Fruit fly (Drosophila melanogaster) whole organism, embryonic: ENCODE measurements around the gene CG6028.

Source experiments
- CG11695 ChIP-seq: fragments of 200-800 bp; sonication (Bioruptor generic); IDR thresholded peaks from 3 replicates; pipeline ENCODE4 v1.3.6; 2022; ENCODE audit warnings: missing biosample characterization, missing genetic modification characterization
- CG1233 ChIP-seq: fragments of 200-800 bp; sonication (Bioruptor generic); optimal IDR thresholded peaks from 4 replicates; lab custom pipeline; 2018; ENCODE audit warnings: missing biosample characterization, mild to moderate bottlenecking, missing genetic modification characterization
- CG14441 ChIP-seq: fragments of 200-800 bp; sonication (Bioruptor generic); IDR thresholded peaks from 2 replicates; pipeline ENCODE4 v1.3.6; 2022; ENCODE audit warnings: missing biosample characterization, missing genetic modification characterization
- CG15514 ChIP-seq: fragments of 200-800 bp; sonication (Bioruptor generic); optimal IDR thresholded peaks from 3 replicates; lab custom pipeline; 2017; ENCODE audit warnings: missing biosample characterization, missing genetic modification characterization, mild to moderate bottlenecking, moderate library complexity, missing genetic modification reagents
- CG16779 ChIP-seq: fragments of 200-800 bp; sonication (Bioruptor generic); IDR thresholded peaks from 2 replicates; pipeline ENCODE4 v1.3.6; 2022; ENCODE audit warnings: missing biosample characterization, missing genetic modification characterization
- CG2712 ChIP-seq: fragments of 200-800 bp; optimal IDR thresholded peaks from 3 replicates; lab custom pipeline; 2019; ENCODE audit warnings: missing biosample characterization, mild to moderate bottlenecking, missing genetic modification characterization, moderate library complexity
- CG30403 ChIP-seq: fragments of 200-800 bp; sonication (Bioruptor generic); optimal IDR thresholded peaks from 3 replicates; lab custom pipeline; 2016; ENCODE audit warnings: missing biosample characterization, missing genetic modification characterization
- CG31224 ChIP-seq: fragments of 200-800 bp; sonication (Bioruptor generic); IDR thresholded peaks from 2 replicates; pipeline ENCODE4 v1.3.6; 2022; ENCODE audit warnings: missing biosample characterization, missing genetic modification characterization
- CG3847 ChIP-seq: fragments of 200-800 bp; sonication (Bioruptor generic); IDR thresholded peaks from 2 replicates; pipeline ENCODE4 v1.3.6; 2022; ENCODE audit warnings: missing biosample characterization, missing genetic modification characterization
- CG4617 ChIP-seq: fragments of 200-800 bp; sonication (Bioruptor generic); optimal IDR thresholded peaks from 3 replicates; lab custom pipeline; 2016; ENCODE audit warnings: missing biosample characterization, missing genetic modification characterization, borderline replicate concordance
- CG6791 ChIP-seq: fragments of 200-800 bp; sonication (Bioruptor generic); IDR thresholded peaks from 3 replicates; pipeline ENCODE4 v1.3.6; 2022; ENCODE audit warnings: missing biosample characterization, missing genetic modification characterization; ENCODE audit not compliant: partially characterized antibody
- CG7372 ChIP-seq: fragments of 200-800 bp; sonication (Bioruptor generic); IDR thresholded peaks from 2 replicates; pipeline ENCODE4 v1.3.6; 2022; ENCODE audit warnings: missing biosample characterization, missing genetic modification characterization
- CG8924 ChIP-seq: fragments of 200-800 bp; optimal IDR thresholded peaks from 3 replicates; lab custom pipeline; 2019; ENCODE audit warnings: missing biosample characterization, mild to moderate bottlenecking, missing genetic modification characterization, moderate library complexity
- CG9437 ChIP-seq: fragments of 200-800 bp; sonication (Bioruptor generic); optimal IDR thresholded peaks from 2 replicates; lab custom pipeline; 2018; ENCODE audit warnings: missing biosample characterization, mild to moderate bottlenecking, missing genetic modification characterization
- D ChIP-seq, 2 experiments: fragments of 200-800 bp in 1 of 2; fragments of >200 bp in 1 of 2; sonication (Bioruptor generic) in 1 of 2; optimal IDR thresholded peaks; 2 replicates in 1 of 2; 3 replicates in 1 of 2; lab custom pipeline; 2017; ENCODE audit warnings: mild to moderate bottlenecking in 1 of 2, missing biosample characterization in 1 of 2, missing genetic modification characterization in 1 of 2, missing genetic modification reagents in 1 of 2
- Deaf1 ChIP-seq: fragments of 200-800 bp; optimal IDR thresholded peaks from 3 replicates; lab custom pipeline; 2019; ENCODE audit warnings: missing biosample characterization, mild to moderate bottlenecking, missing genetic modification characterization, moderate library complexity
- Doc3 ChIP-seq: fragments of 200-800 bp; sonication (Bioruptor generic); IDR thresholded peaks from 3 replicates; pipeline ENCODE4 v1.3.6; 2022; ENCODE audit warnings: missing biosample characterization, missing genetic modification characterization; ENCODE audit not compliant: partially characterized antibody
- Dp ChIP-seq: fragments of 200-800 bp; sonication (Bioruptor generic); optimal IDR thresholded peaks from 2 replicates; lab custom pipeline; 2018; ENCODE audit warnings: missing biosample characterization, mild to moderate bottlenecking, missing genetic modification characterization, moderate library complexity
- Ets97D ChIP-seq: fragments of 200-800 bp; sonication (Bioruptor generic); optimal IDR thresholded peaks from 3 replicates; lab custom pipeline; 2016; ENCODE audit warnings: missing biosample characterization, missing genetic modification characterization
- Hr3 ChIP-seq: fragments of 200-800 bp; sonication (Bioruptor generic); optimal IDR thresholded peaks from 3 replicates; lab custom pipeline; 2016; ENCODE audit warnings: missing biosample characterization, missing genetic modification characterization
- MBD-R2 ChIP-seq: fragments of 200-800 bp; sonication (Bioruptor generic); IDR thresholded peaks from 2 replicates; pipeline ENCODE4 v1.3.6; 2022; ENCODE audit warnings: missing biosample characterization, missing genetic modification characterization
- Sry-δ ChIP-seq: fragments of 200-800 bp; sonication (Bioruptor generic); optimal IDR thresholded peaks from 2 replicates; lab custom pipeline; 2016; ENCODE audit warnings: missing biosample characterization, missing genetic modification characterization
- aop ChIP-seq: fragments of 200-800 bp; sonication (Bioruptor generic); IDR thresholded peaks from 2 replicates; pipeline ENCODE4 v1.3.6; 2022; ENCODE audit warnings: missing biosample characterization, missing genetic modification characterization
- ara ChIP-seq: fragments of 200-800 bp; sonication (Bioruptor generic); IDR thresholded peaks from 2 replicates; pipeline ENCODE4 v1.3.6; 2022; ENCODE audit warnings: missing biosample characterization, missing genetic modification characterization
- bsh ChIP-seq, 2 experiments: fragments of 200-800 bp; sonication (Bioruptor generic); optimal IDR thresholded peaks; 2 replicates each; lab custom pipeline; 2017 to 2018; ENCODE audit warnings: mild to moderate bottlenecking in 2 of 2, missing biosample characterization in 2 of 2, missing genetic modification characterization in 2 of 2, moderate library complexity in 1 of 2
- cad ChIP-seq: fragments of >200 bp; optimal IDR thresholded peaks from 2 replicates; lab custom pipeline; 2017; ENCODE audit warnings: missing biosample characterization, missing genetic modification characterization
- croc ChIP-seq: fragments of 200-800 bp; sonication (Bioruptor generic); conservative IDR thresholded peaks from 3 replicates; pipeline ENCODE4 v1.3.6; 2022; ENCODE audit warnings: missing biosample characterization, missing genetic modification characterization
- fd64A ChIP-seq: fragments of 200-800 bp; sonication (Bioruptor generic); optimal IDR thresholded peaks from 3 replicates; lab custom pipeline; 2018; ENCODE audit warnings: missing biosample characterization, mild to moderate bottlenecking, missing genetic modification characterization
- fd96Cb ChIP-seq: fragments of 200-800 bp; sonication (Bioruptor generic); optimal IDR thresholded peaks from 2 replicates; lab custom pipeline; 2018; ENCODE audit warnings: missing biosample characterization, mild to moderate bottlenecking, missing genetic modification characterization, moderate library complexity
- hkb ChIP-seq, 2 experiments: fragments of 200-800 bp in 1 of 2; fragments of >200 bp in 1 of 2; sonication (Bioruptor generic) in 1 of 2; IDR thresholded peaks in 1 of 2; optimal IDR thresholded peaks in 1 of 2; 2 replicates each; pipeline versions ENCODE4 v1.3.6 to Lab custom; 2017 to 2022; ENCODE audit warnings: missing biosample characterization in 1 of 2, missing genetic modification characterization in 1 of 2
- insv ChIP-seq, 2 experiments: fragments of 200-800 bp; sonication (Bioruptor generic); optimal IDR thresholded peaks; 3 replicates each; lab custom pipeline; 2016 to 2018; ENCODE audit warnings: missing biosample characterization in 2 of 2, missing genetic modification characterization in 2 of 2
- knrl ChIP-seq: fragments of 200-800 bp; sonication (Bioruptor generic); IDR thresholded peaks from 3 replicates; pipeline ENCODE4 v1.3.6; 2022; ENCODE audit warnings: missing biosample characterization, missing genetic modification characterization; ENCODE audit not compliant: partially characterized antibody
- nau ChIP-seq: fragments of 200-800 bp; sonication (Bioruptor generic); optimal IDR thresholded peaks from 3 replicates; lab custom pipeline; 2017; ENCODE audit warnings: missing biosample characterization, mild to moderate bottlenecking, missing genetic modification characterization, missing genetic modification reagents
- nmo ChIP-seq: fragments of 200-800 bp; sonication (Bioruptor generic); optimal IDR thresholded peaks from 2 replicates; lab custom pipeline; 2018; ENCODE audit warnings: missing biosample characterization, mild to moderate bottlenecking, missing genetic modification characterization, moderate library complexity
- odd ChIP-seq: fragments of 200-800 bp; sonication (Bioruptor generic); optimal IDR thresholded peaks from 2 replicates; lab custom pipeline; 2017; ENCODE audit warnings: missing biosample characterization, mild to moderate bottlenecking, missing genetic modification characterization
- pita ChIP-seq: fragments of 200-800 bp; sonication (Bioruptor generic); optimal IDR thresholded peaks from 2 replicates; lab custom pipeline; 2017; ENCODE audit warnings: missing biosample characterization, mild to moderate bottlenecking, missing genetic modification characterization
- pnt ChIP-seq: fragments of 200-800 bp; sonication (Bioruptor generic); optimal IDR thresholded peaks from 3 replicates; lab custom pipeline; 2016; ENCODE audit warnings: missing biosample characterization, missing genetic modification characterization
- pum ChIP-seq: fragments of 200-800 bp; sonication (Bioruptor generic); optimal IDR thresholded peaks from 2 replicates; lab custom pipeline; 2016; ENCODE audit warnings: missing biosample characterization, missing genetic modification characterization
- row ChIP-seq: fragments of 200-800 bp; sonication (Bioruptor generic); IDR thresholded peaks from 3 replicates; pipeline ENCODE4 v1.3.6; 2022; ENCODE audit warnings: missing biosample characterization, missing genetic modification characterization
- seq ChIP-seq: fragments of 200-800 bp; sonication (Bioruptor generic); IDR thresholded peaks from 2 replicates; pipeline ENCODE4 v1.3.6; 2022; ENCODE audit warnings: missing biosample characterization, missing genetic modification characterization
- stwl ChIP-seq: fragments of 200-800 bp; sonication (Bioruptor generic); optimal IDR thresholded peaks from 3 replicates; lab custom pipeline; 2018; ENCODE audit warnings: missing biosample characterization, mild to moderate bottlenecking, missing genetic modification characterization, moderate library complexity
- sug ChIP-seq: fragments of 200-800 bp; optimal IDR thresholded peaks from 2 replicates; lab custom pipeline; 2019; ENCODE audit warnings: missing biosample characterization, mild to moderate bottlenecking, missing genetic modification characterization, moderate library complexity
- tap ChIP-seq: fragments of 200-800 bp; optimal IDR thresholded peaks from 3 replicates; lab custom pipeline; 2019; ENCODE audit warnings: missing biosample characterization, mild to moderate bottlenecking, missing genetic modification characterization, moderate library complexity
- tll ChIP-seq, 2 experiments: fragments of 200-800 bp in 1 of 2; fragments of >200 bp in 1 of 2; sonication (Bioruptor generic) in 1 of 2; optimal IDR thresholded peaks; 2 replicates each; lab custom pipeline; 2017 to 2019; ENCODE audit warnings: missing biosample characterization in 2 of 2, missing genetic modification characterization in 2 of 2, mild to moderate bottlenecking in 1 of 2, moderate library complexity in 1 of 2
- tx ChIP-seq: fragments of 200-800 bp; sonication (Bioruptor generic); optimal IDR thresholded peaks from 2 replicates; lab custom pipeline; 2016; ENCODE audit warnings: missing biosample characterization, missing genetic modification characterization
- vnd ChIP-seq: fragments of 200-800 bp; sonication (Bioruptor generic); IDR thresholded peaks from 3 replicates; pipeline ENCODE4 v1.3.6; 2022; ENCODE audit warnings: missing biosample characterization, missing genetic modification characterization; ENCODE audit not compliant: partially characterized antibody
- zf30C ChIP-seq: fragments of 200-800 bp; sonication (Bioruptor generic); optimal IDR thresholded peaks from 3 replicates; lab custom pipeline; 2018; ENCODE audit warnings: missing biosample characterization, mild to moderate bottlenecking, missing genetic modification characterization

CG6028 gene

DNA sequence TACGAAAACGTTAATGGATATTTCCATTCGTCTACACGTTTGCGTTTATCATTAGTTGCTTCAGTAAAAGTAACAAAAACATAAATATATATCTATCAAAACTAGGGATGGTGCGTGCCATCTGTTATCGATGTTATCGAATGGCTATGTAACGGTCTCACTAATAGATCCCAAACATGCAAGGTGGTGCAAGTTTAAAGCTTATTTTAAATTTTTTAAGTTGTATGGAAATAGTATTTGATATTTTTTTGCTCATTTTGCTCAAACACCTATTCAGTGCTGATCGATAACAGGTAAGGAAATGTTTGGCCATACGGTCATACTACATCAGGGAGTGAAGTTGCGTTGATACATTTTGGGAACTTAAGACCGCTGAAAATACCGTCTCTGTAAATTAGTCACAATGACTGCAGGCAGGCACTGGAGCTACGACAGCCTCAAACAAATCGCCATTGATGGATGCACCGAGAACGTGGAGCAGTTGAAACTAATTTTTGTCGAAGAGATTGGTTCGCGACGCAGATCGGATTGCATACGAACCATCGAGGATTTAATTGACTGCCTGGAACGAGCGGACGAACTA lies 8.9 kb upstream of the CG6028 start, which contains the start of the genes CG45099, CG6015, pit and Fadd (continued):
- TF ChIP-seq CG14441 (GFP tag; lab: Robert Waterston, UW), result no peak
- TF ChIP-seq Deaf1 (tag; lab: Kevin White, UChicago), result no peak
- no peak for TF ChIP-seq seq (GFP tag; lab: Robert Waterston, UW)
- TF ChIP-seq fd64A (GFP tag; lab: Kevin White, UChicago), result no peak
- TF ChIP-seq ara (GFP tag; lab: Robert Waterston, UW), result no peak
- no peak for TF ChIP-seq odd (GFP tag; lab: Kevin White, UChicago)
- peak; percentile 9 for TF ChIP-seq CG15514 (GFP tag; lab: Kevin White, UChicago)
- TF ChIP-seq cad (GFP tag; lab: Kevin White, UChicago), result no peak
- no peak for TF ChIP-seq hkb (optimal IDR thresholded peaks at IDR 0.05; lab: Kevin White, UChicago)
- no peak for TF ChIP-seq hkb (GFP tag; IDR thresholded peaks at IDR 0.05; lab: Robert Waterston, UW)
- TF ChIP-seq Hr3, result no peak
- TF ChIP-seq CG6791 (GFP tag; lab: Robert Waterston, UW), result peak; percentile 56; the same call in 2 of the 3 replicates
- TF ChIP-seq CG30403 (GFP tag; lab: Kevin White, UChicago), result no peak
- no peak for TF ChIP-seq CG7372 (GFP tag; lab: Robert Waterston, UW)
- TF ChIP-seq aop, result no peak
- peak; percentile 9 for TF ChIP-seq D (optimal IDR thresholded peaks at IDR 0.05; lab: Kevin White, UChicago)
- no peak for TF ChIP-seq D (GFP tag; optimal IDR thresholded peaks at IDR 0.05; lab: Kevin White, UChicago)
- TF ChIP-seq CG1233, result no peak
- TF ChIP-seq CG2712 (tag; lab: Kevin White, UChicago), result peak; percentile 7
- no peak for TF ChIP-seq CG16779 (GFP tag; lab: Robert Waterston, UW)
- peak; percentile 36 for TF ChIP-seq CG8924 (tag; lab: Kevin White, UChicago)
- TF ChIP-seq CG9437 (GFP tag; lab: Kevin White, UChicago), result no peak
- TF ChIP-seq CG3847 (GFP tag; lab: Robert Waterston, UW), result peak; percentile 28; the same call in 1 of the 2 replicates
- TF ChIP-seq pum (GFP tag; lab: Kevin White, UChicago), result peak; percentile 6
- peak; percentile 63 for TF ChIP-seq Ets97D (GFP tag; lab: Kevin White, UChicago)
- TF ChIP-seq sug (tag; lab: Kevin White, UChicago), result no peak
- TF ChIP-seq tx, result no peak
- peak in 1 of 2 experiments; percentile 17 for TF ChIP-seq insv (GFP tag; optimal IDR thresholded peaks at IDR 0.05; lab: Kevin White, UChicago)
- peak; percentile 52; the same call in 1 of the 3 replicates for TF ChIP-seq Doc3
- TF ChIP-seq vnd (GFP tag; lab: Robert Waterston, UW), result peak; percentile 51; the same call in 1 of the 3 replicates
- peak; percentile 53 for TF ChIP-seq nmo (GFP tag; lab: Kevin White, UChicago)
- no peak for TF ChIP-seq croc (GFP tag; lab: Robert Waterston, UW)
- TF ChIP-seq tll (GFP tag; optimal IDR thresholded peaks at IDR 0.05; lab: Kevin White, UChicago), result no peak
- peak; percentile 72 for TF ChIP-seq knrl (GFP tag; lab: Robert Waterston, UW)
- TF ChIP-seq CG11695 (GFP tag; lab: Robert Waterston, UW), result no peak
- TF ChIP-seq zf30C, result no peak
- TF ChIP-seq Dp (GFP tag; lab: Kevin White, UChicago), result peak; percentile 14
- peak; percentile 82 for TF ChIP-seq Sry-δ (GFP tag; lab: Kevin White, UChicago)
- no peak for TF ChIP-seq nau (GFP tag; lab: Kevin White, UChicago)
- peak; percentile 66 for TF ChIP-seq MBD-R2 (GFP tag; lab: Robert Waterston, UW)
- TF ChIP-seq row (GFP tag; lab: Robert Waterston, UW), result peak; percentile 48
- no peak for TF ChIP-seq CG31224 (GFP tag; lab: Robert Waterston, UW)
- TF ChIP-seq pita, result no peak
- TF ChIP-seq bsh (GFP tag; optimal IDR thresholded peaks at IDR 0.05; lab: Kevin White, UChicago), result no peak
- TF ChIP-seq fd96Cb (tag; lab: Kevin White, UChicago), result no peak
- peak; percentile 81 for TF ChIP-seq stwl (tag; lab: Kevin White, UChicago)
- no peak for TF ChIP-seq pnt (GFP tag; lab: Kevin White, UChicago)
- TF ChIP-seq CG4617, result peak; percentile 59
- no peak for TF ChIP-seq tap (tag; lab: Kevin White, UChicago)
